Worm (Caenorhabditis elegans): ENCODE results near the gene zipt-7.1.

ce11 chrIV:17291629-17292199, 3.8 kb upstream of the zipt-7.1 start, which contains the start of the genes T28F3.11 and slc-17.4:
- TF ChIP-seq nhr-25 (tag; optimal IDR thresholded peaks at IDR 0.05) (no peak), ZK546.5 (tag; optimal IDR thresholded peaks at IDR 0.05) (no peak), pqm-1 (tag; optimal IDR thresholded peaks at IDR 0.05) (no peak), nfya-1 (tag; optimal IDR thresholded peaks at IDR 0.05; ENCODE audit: insufficient read depth) (no peak), ama-1 (optimal IDR thresholded peaks at IDR 0.05) (no peak)

Measured in whole organism, L3 larva.